Worm (Caenorhabditis elegans) whole organism, young adult: ENCODE measurements around the gene fbxc-17.

Experiments used
- F49E8.2 ChIP-seq: sonication (generic microtip); optimal IDR thresholded peaks from 3 replicates; lab custom pipeline; 2017; ENCODE audit warnings: missing genetic modification characterization, mild to moderate bottlenecking, missing compliant biosample characterization, antibody characterized with exemption, moderate library complexity; ENCODE audit not compliant: insufficient read depth
- ama-1 ChIP-seq, 3 experiments: fragments of 150-350 bp in 1 of 3; sonication (generic microtip) in 2 of 3; optimal IDR thresholded peaks; 2 replicates each; lab custom pipeline; 2014 to 2018; ENCODE audit warnings: missing biosample characterization in 2 of 3, missing genetic modification characterization in 2 of 3, missing genetic modification reagents in 2 of 3
- athp-1 ChIP-seq: sonication (generic microtip); optimal IDR thresholded peaks from 2 replicates; lab custom pipeline; 2017; ENCODE audit warnings: mild to moderate bottlenecking, missing genetic modification characterization, missing compliant biosample characterization
- him-1 ChIP-seq: sonication (generic microtip); optimal IDR thresholded peaks from 2 replicates; lab custom pipeline; 2016; ENCODE audit warnings: missing genotype, missing genetic modification reagents, missing genetic modification characterization, missing compliant biosample characterization
- hmg-1.2 ChIP-seq: fragments of 200-800 bp; sonication (Bioruptor generic); IDR thresholded peaks from 2 replicates; pipeline ENCODE4 v1.3.6; 2022; ENCODE audit warnings: missing genetic modification reagents, missing genetic modification characterization, missing compliant biosample characterization
- hmg-20 ChIP-seq: fragments of 200-800 bp; sonication (Bioruptor generic); IDR thresholded peaks from 2 replicates; pipeline ENCODE4 v1.3.6; 2022; ENCODE audit warnings: missing genetic modification reagents, missing genetic modification characterization, missing compliant biosample characterization
- hsf-1 ChIP-seq: fragments of 200-800 bp; sonication (Bioruptor generic); IDR thresholded peaks from 2 replicates; pipeline ENCODE4 v1.3.6; 2022; ENCODE audit warnings: missing genetic modification reagents, missing genetic modification characterization, missing compliant biosample characterization
- snpc-4 ChIP-seq, 5 experiments: fragments of 150-350 bp in 1 of 5; sonication (generic microtip) in 4 of 5; optimal IDR thresholded peaks; 2 replicates each; lab custom pipeline; 2014 to 2018; ENCODE audit warnings: missing genetic modification characterization in 5 of 5, missing biosample characterization in 3 of 5, antibody characterized with exemption in 2 of 5, mild to moderate bottlenecking in 2 of 5, missing compliant biosample characterization in 2 of 5, missing genotype in 2 of 5, moderate library complexity in 2 of 5, missing genetic modification reagents in 1 of 5

DNA sequence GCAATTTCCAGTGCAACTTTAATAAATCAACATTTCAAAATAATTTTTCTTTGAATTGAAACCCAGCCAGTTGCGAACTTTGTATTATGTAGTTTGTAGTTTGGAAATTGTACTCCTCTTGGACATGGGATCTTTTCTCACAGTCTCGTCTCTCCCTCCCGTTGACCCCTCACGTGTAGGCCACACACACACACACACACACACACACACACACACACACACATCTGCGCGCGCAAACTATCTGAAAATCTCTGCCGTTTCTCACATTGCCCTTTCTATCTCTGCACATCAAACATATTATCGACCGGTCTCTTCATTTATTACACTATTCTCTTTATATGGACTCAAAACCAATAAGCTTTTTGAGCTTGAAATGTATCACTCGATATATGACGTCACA lies 38.3 kb downstream of the fbxc-17 start, which contains the start of gene fbxc-36:
- TF ChIP-seq hmg-20 (GFP tag; lab: Robert Waterston, UW) (no peak), hmg-1.2 (GFP tag; lab: Robert Waterston, UW) (no peak), him-1 (no peak), snpc-4 (GFP tag; optimal IDR thresholded peaks at IDR 0.05; lab: Kevin White, UChicago) (no peak), snpc-4 (tag; optimal IDR thresholded peaks at IDR 0.05; lab: Kevin White, UChicago) (no peak), hsf-1 (GFP tag; lab: Robert Waterston, UW) (no peak), F49E8.2 (tag; lab: Kevin White, UChicago) (no peak), ama-1 (optimal IDR thresholded peaks at IDR 0.05; lab: Kevin White, UChicago) (no peak), ama-1 (GFP tag; optimal IDR thresholded peaks at IDR 0.05; lab: Kevin White, UChicago) (no peak), athp-1 (tag; lab: Kevin White, UChicago) (no peak)
